Fruit fly (Drosophila melanogaster): Measurements from ENCODE around the gene COX5A.

The COX5A gene

dm6 chr3R:11851939-11852338 lies 32.8 kb downstream of the COX5A start (continued):
- TF ChIP-seq B-H1 (GFP tag; IDR thresholded peaks at IDR 0.05) (no peak), CG9876 (GFP tag; optimal IDR thresholded peaks at IDR 0.05) (no peak), CG8359 (GFP tag; optimal IDR thresholded peaks at IDR 0.05; ENCODE audit: borderline replicate concordance) (no peak), CG1233 (GFP tag; optimal IDR thresholded peaks at IDR 0.05) (no peak), BtbVII (GFP tag; optimal IDR thresholded peaks at IDR 0.05) (no peak), CG13894 (tag; optimal IDR thresholded peaks at IDR 0.05) (no peak), org-1 (GFP tag; optimal IDR thresholded peaks at IDR 0.05) (no peak), caup (GFP tag; optimal IDR thresholded peaks at IDR 0.05; ENCODE audit: severe bottlenecking) (no peak), Meics (GFP tag; optimal IDR thresholded peaks at IDR 0.05) (no peak), trem (tag; optimal IDR thresholded peaks at IDR 0.05) (peak; percentile 64), sd (tag; optimal IDR thresholded peaks at IDR 0.05) (no peak), Jarid2 (GFP tag; optimal IDR thresholded peaks at IDR 0.05) (no peak), dimm (GFP tag; IDR thresholded peaks at IDR 0.05) (no peak), Nf-YA (GFP tag; IDR thresholded peaks at IDR 0.05) (no peak), Side (GFP tag; optimal IDR thresholded peaks at IDR 0.05) (no peak), Atf6 (GFP tag; IDR thresholded peaks at IDR 0.05) (no peak), CG11085 (GFP tag; IDR thresholded peaks at IDR 0.05) (no peak), CG3726 (GFP tag; IDR thresholded peaks at IDR 0.05) (no peak), danr (GFP tag; IDR thresholded peaks at IDR 0.05) (0 out of 2 replicates have a peak, but pooled peaks have one; percentile 14), H2.0 (GFP tag; IDR thresholded peaks at IDR 0.05) (no peak), CG8478 (optimal IDR thresholded peaks at IDR 0.05) (no peak), wek (GFP tag; optimal IDR thresholded peaks at IDR 0.05) (no peak), CG4730 (GFP tag; IDR thresholded peaks at IDR 0.05) (no peak), Mrtf (GFP tag; IDR thresholded peaks at IDR 0.05) (no peak), hkb (optimal IDR thresholded peaks at IDR 0.05) (no peak), hkb (GFP tag; IDR thresholded peaks at IDR 0.05) (0 out of 2 replicates have a peak, but pooled peaks have one; percentile 36), CG4404 (GFP tag; IDR thresholded peaks at IDR 0.05) (no peak), Neu2 (GFP tag; optimal IDR thresholded peaks at IDR 0.05; ENCODE audit: borderline replicate concordance) (no peak), CG17359 (tag; optimal IDR thresholded peaks at IDR 0.05) (peak; percentile 70), Antp (GFP tag; optimal IDR thresholded peaks at IDR 0.05) (no peak), Dbx (GFP tag; IDR thresholded peaks at IDR 0.05) (no peak), CG11247 (GFP tag; IDR thresholded peaks at IDR 0.05) (no peak), yki (optimal IDR thresholded peaks at IDR 0.05) (no peak), Kr (GFP tag; optimal IDR thresholded peaks at IDR 0.05) (no peak), bab2 (GFP tag; optimal IDR thresholded peaks at IDR 0.05) (no peak), tin (GFP tag; optimal IDR thresholded peaks at IDR 0.05) (peak; percentile 11), Myb (GFP tag; optimal IDR thresholded peaks at IDR 0.05) (no peak), Ravus (GFP tag; IDR thresholded peaks at IDR 0.05) (no peak), tll (GFP tag; optimal IDR thresholded peaks at IDR 0.05) (no peak), Awh (GFP tag; IDR thresholded peaks at IDR 0.05) (peak; percentile 51; the same call in 1 of the 2 replicates), CG17361 (GFP tag; IDR thresholded peaks at IDR 0.05) (no peak; the same call in 2 of the 3 replicates), gfzf (GFP tag; optimal IDR thresholded peaks at IDR 0.05) (no peak), CG13296 (GFP tag; optimal IDR thresholded peaks at IDR 0.05) (no peak), Hr51 (GFP tag; optimal IDR thresholded peaks at IDR 0.05) (peak in 1 of 2 experiments; percentile 67), Sin3A (optimal IDR thresholded peaks at IDR 0.05) (no peak), CG9215 (GFP tag; IDR thresholded peaks at IDR 0.05) (no peak), ab (GFP tag; optimal IDR thresholded peaks at IDR 0.05) (no peak), CG4328 (GFP tag; optimal IDR thresholded peaks at IDR 0.05) (no peak), Lim3 (GFP tag; IDR thresholded peaks at IDR 0.05) (no peak), CG16815 (GFP tag; optimal IDR thresholded peaks at IDR 0.05) (no peak), dan (GFP tag; IDR thresholded peaks at IDR 0.05) (no peak), CG32767 (GFP tag; IDR thresholded peaks at IDR 0.05) (no peak), CG1647 (GFP tag; optimal IDR thresholded peaks at IDR 0.05) (no peak)

All from whole organism, embryonic.